Fruit fly (Drosophila melanogaster) whole organism, embryonic: ENCODE results near the gene CG10477.

Experiments
- CG10274 ChIP-seq: fragments of 200-800 bp; sonication (Bioruptor generic); optimal IDR thresholded peaks from 3 replicates; lab custom pipeline; 2017; ENCODE audit warnings: missing biosample characterization, mild to moderate bottlenecking, missing genetic modification characterization
- CG11398 ChIP-seq: fragments of 200-800 bp; sonication (Bioruptor generic); optimal IDR thresholded peaks from 2 replicates; lab custom pipeline; 2016; ENCODE audit warnings: missing biosample characterization, missing genetic modification characterization
- CG11696 ChIP-seq: fragments of 200-800 bp; sonication (Bioruptor generic); IDR thresholded peaks from 2 replicates; pipeline ENCODE4 v1.3.6; 2022; ENCODE audit warnings: missing biosample characterization, missing genetic modification characterization
- CG12659 ChIP-seq: fragments of 200-800 bp; sonication (Bioruptor generic); optimal IDR thresholded peaks from 3 replicates; lab custom pipeline; 2017; ENCODE audit warnings: mild to moderate bottlenecking, missing biosample characterization, missing genetic modification reagents, missing genetic modification characterization
- CG13287 ChIP-seq: fragments of 200-800 bp; sonication (Bioruptor generic); IDR thresholded peaks from 2 replicates; pipeline ENCODE4 v1.3.6; 2022; ENCODE audit warnings: missing biosample characterization, missing genetic modification characterization; ENCODE audit not compliant: partially characterized antibody
- CG17359 ChIP-seq: fragments of 200-800 bp; sonication (Bioruptor generic); optimal IDR thresholded peaks from 3 replicates; lab custom pipeline; 2018; ENCODE audit warnings: missing biosample characterization, mild to moderate bottlenecking, missing genetic modification characterization, moderate library complexity
- CG17912 ChIP-seq: fragments of 200-800 bp; sonication (Bioruptor generic); optimal IDR thresholded peaks from 2 replicates; lab custom pipeline; 2018; ENCODE audit warnings: missing biosample characterization, mild to moderate bottlenecking, missing genetic modification characterization
- CG18476 ChIP-seq: fragments of 200-800 bp; sonication (Bioruptor generic); optimal IDR thresholded peaks from 2 replicates; lab custom pipeline; 2016; ENCODE audit warnings: missing biosample characterization, mild to moderate bottlenecking, missing genetic modification characterization
- CG18599 ChIP-seq: fragments of 200-800 bp; sonication (Bioruptor generic); optimal IDR thresholded peaks from 3 replicates; lab custom pipeline; 2017; ENCODE audit warnings: missing biosample characterization, missing genetic modification characterization, mild to moderate bottlenecking, moderate library complexity, missing genetic modification reagents
- CG2712 ChIP-seq: fragments of 200-800 bp; optimal IDR thresholded peaks from 3 replicates; lab custom pipeline; 2019; ENCODE audit warnings: missing biosample characterization, mild to moderate bottlenecking, missing genetic modification characterization, moderate library complexity
- CG34376 ChIP-seq: fragments of 200-800 bp; sonication (Bioruptor generic); optimal IDR thresholded peaks from 2 replicates; lab custom pipeline; 2018; ENCODE audit warnings: missing biosample characterization, mild to moderate bottlenecking, missing genetic modification characterization
- CG3847 ChIP-seq: fragments of 200-800 bp; sonication (Bioruptor generic); IDR thresholded peaks from 2 replicates; pipeline ENCODE4 v1.3.6; 2022; ENCODE audit warnings: missing biosample characterization, missing genetic modification characterization
- CG5953 ChIP-seq: fragments of 200-800 bp; sonication (Bioruptor generic); IDR thresholded peaks from 2 replicates; pipeline ENCODE4 v1.3.6; 2022; ENCODE audit warnings: missing biosample characterization, missing genetic modification characterization
- CG6272 ChIP-seq: fragments of 200-800 bp; sonication (Bioruptor generic); IDR thresholded peaks from 2 replicates; pipeline ENCODE4 v1.3.6; 2022; ENCODE audit warnings: missing biosample characterization, missing genetic modification characterization
- CG7745 ChIP-seq: fragments of 200-800 bp; sonication (Bioruptor generic); optimal IDR thresholded peaks from 2 replicates; lab custom pipeline; 2018; ENCODE audit warnings: missing biosample characterization, mild to moderate bottlenecking, missing genetic modification characterization, moderate library complexity
- CG7786 ChIP-seq: fragments of 200-800 bp; sonication (Bioruptor generic); optimal IDR thresholded peaks from 2 replicates; lab custom pipeline; 2016; ENCODE audit warnings: missing biosample characterization, missing genetic modification characterization
- CG7987 ChIP-seq: fragments of 200-800 bp; sonication (Bioruptor generic); optimal IDR thresholded peaks from 2 replicates; lab custom pipeline; 2018; ENCODE audit warnings: missing biosample characterization, mild to moderate bottlenecking, missing genetic modification characterization, moderate library complexity
- CG8359 ChIP-seq: fragments of 200-800 bp; sonication (Bioruptor generic); optimal IDR thresholded peaks from 2 replicates; lab custom pipeline; 2017; ENCODE audit warnings: missing biosample characterization, mild to moderate bottlenecking, missing genetic modification characterization, borderline replicate concordance
- CG9817 ChIP-seq: fragments of 200-800 bp; sonication (Bioruptor generic); optimal IDR thresholded peaks from 2 replicates; lab custom pipeline; 2018; ENCODE audit warnings: missing biosample characterization, mild to moderate bottlenecking, missing genetic modification characterization, moderate library complexity
- CG9876 ChIP-seq: fragments of 200-800 bp; sonication (Bioruptor generic); optimal IDR thresholded peaks from 2 replicates; lab custom pipeline; 2016; ENCODE audit warnings: missing biosample characterization, missing genetic modification characterization
- Dip3 ChIP-seq: fragments of 200-800 bp; sonication (Bioruptor generic); optimal IDR thresholded peaks from 3 replicates; lab custom pipeline; 2016; ENCODE audit warnings: missing biosample characterization, missing genetic modification characterization
- Ets65A ChIP-seq: fragments of 200-800 bp; sonication (Bioruptor generic); peaks from one replicate; lab custom pipeline; 2016; ENCODE audit warnings: missing biosample characterization, missing genetic modification characterization
- Ets97D ChIP-seq: fragments of 200-800 bp; sonication (Bioruptor generic); optimal IDR thresholded peaks from 3 replicates; lab custom pipeline; 2016; ENCODE audit warnings: missing biosample characterization, missing genetic modification characterization
- Hey ChIP-seq: fragments of 200-800 bp; sonication (Bioruptor generic); optimal IDR thresholded peaks from 3 replicates; lab custom pipeline; 2018; ENCODE audit warnings: missing biosample characterization, mild to moderate bottlenecking, missing genetic modification characterization
- Hr39 ChIP-seq: fragments of >200 bp; optimal IDR thresholded peaks from 2 replicates; lab custom pipeline; 2017
- Optix ChIP-seq: fragments of 200-800 bp; sonication (Bioruptor generic); IDR thresholded peaks from 3 replicates; pipeline ENCODE4 v1.3.6; 2022; ENCODE audit warnings: missing biosample characterization, missing genetic modification characterization
- Ravus ChIP-seq: fragments of 200-800 bp; sonication (Bioruptor generic); IDR thresholded peaks from 2 replicates; pipeline ENCODE4 v1.3.6; 2022; ENCODE audit warnings: missing biosample characterization, missing genetic modification characterization
- Six4 ChIP-seq: fragments of 200-800 bp; sonication (Bioruptor generic); optimal IDR thresholded peaks from 2 replicates; lab custom pipeline; 2016; ENCODE audit warnings: missing biosample characterization, missing genetic modification characterization
- Spps ChIP-seq: fragments of 200-800 bp; sonication (Bioruptor generic); optimal IDR thresholded peaks from 2 replicates; lab custom pipeline; 2018; ENCODE audit warnings: missing biosample characterization, mild to moderate bottlenecking, missing genetic modification characterization
- Xrp1 ChIP-seq: fragments of 200-800 bp; sonication (Bioruptor generic); IDR thresholded peaks from 2 replicates; pipeline ENCODE4 v1.3.6; 2022; ENCODE audit warnings: missing biosample characterization, missing genetic modification characterization
- ato ChIP-seq: fragments of 200-800 bp; sonication (Bioruptor generic); IDR thresholded peaks from 2 replicates; pipeline ENCODE4 v1.3.6; 2022; ENCODE audit warnings: missing biosample characterization, missing genetic modification characterization; ENCODE audit not compliant: partially characterized antibody
- bcd ChIP-seq: fragments of 200-800 bp; sonication (Bioruptor generic); optimal IDR thresholded peaks from 2 replicates; lab custom pipeline; 2017; ENCODE audit warnings: missing biosample characterization, mild to moderate bottlenecking, missing genetic modification characterization
- caup ChIP-seq: fragments of 200-800 bp; sonication (Bioruptor generic); optimal IDR thresholded peaks from 3 replicates; lab custom pipeline; 2017; ENCODE audit warnings: missing biosample characterization, mild to moderate bottlenecking, missing genetic modification characterization, moderate library complexity; ENCODE audit not compliant: severe bottlenecking
- ems ChIP-seq: fragments of 200-800 bp; sonication (Bioruptor generic); optimal IDR thresholded peaks from 3 replicates; lab custom pipeline; 2016; ENCODE audit warnings: missing biosample characterization, missing genetic modification characterization
- eve ChIP-seq, 2 experiments: fragments of >200 bp; optimal IDR thresholded peaks; 2 replicates each; lab custom pipeline; 2017; ENCODE audit warnings: missing biosample characterization in 2 of 2, missing genetic modification characterization in 2 of 2
- fd64A ChIP-seq: fragments of 200-800 bp; sonication (Bioruptor generic); optimal IDR thresholded peaks from 3 replicates; lab custom pipeline; 2018; ENCODE audit warnings: missing biosample characterization, mild to moderate bottlenecking, missing genetic modification characterization
- ftz-f1 ChIP-seq: fragments of 200-800 bp; sonication (Bioruptor generic); optimal IDR thresholded peaks from 2 replicates; lab custom pipeline; 2016; ENCODE audit warnings: missing biosample characterization, missing genetic modification characterization
- gem ChIP-seq: fragments of 200-800 bp; sonication (Bioruptor generic); optimal IDR thresholded peaks from 2 replicates; lab custom pipeline; 2019; ENCODE audit warnings: missing biosample characterization, mild to moderate bottlenecking, missing genetic modification characterization, moderate library complexity
- grn ChIP-seq: fragments of 200-800 bp; sonication (Bioruptor generic); optimal IDR thresholded peaks from 3 replicates; lab custom pipeline; 2017; ENCODE audit warnings: missing biosample characterization, missing genetic modification characterization
- kah ChIP-seq: fragments of 200-800 bp; sonication (Bioruptor generic); optimal IDR thresholded peaks from 2 replicates; lab custom pipeline; 2018; ENCODE audit warnings: missing biosample characterization, mild to moderate bottlenecking, missing genetic modification characterization
- kay ChIP-seq: fragments of 200-800 bp; sonication (Bioruptor generic); optimal IDR thresholded peaks from 2 replicates; lab custom pipeline; 2016; ENCODE audit warnings: missing biosample characterization, missing genetic modification characterization
- nerfin-1 ChIP-seq: fragments of 200-800 bp; sonication (Bioruptor generic); optimal IDR thresholded peaks from 3 replicates; lab custom pipeline; 2019; ENCODE audit warnings: missing biosample characterization, mild to moderate bottlenecking, missing genetic modification characterization, moderate library complexity
- odd ChIP-seq: fragments of 200-800 bp; sonication (Bioruptor generic); optimal IDR thresholded peaks from 2 replicates; lab custom pipeline; 2017; ENCODE audit warnings: missing biosample characterization, mild to moderate bottlenecking, missing genetic modification characterization
- org-1 ChIP-seq: fragments of 200-800 bp; sonication (Bioruptor generic); optimal IDR thresholded peaks from 2 replicates; lab custom pipeline; 2017; ENCODE audit warnings: missing biosample characterization, missing genetic modification characterization
- sd ChIP-seq: fragments of 200-800 bp; sonication (Bioruptor generic); optimal IDR thresholded peaks from 3 replicates; lab custom pipeline; 2018; ENCODE audit warnings: missing biosample characterization, mild to moderate bottlenecking, missing genetic modification characterization, moderate library complexity
- slbo ChIP-seq: fragments of 200-800 bp; sonication (Bioruptor generic); IDR thresholded peaks from 2 replicates; pipeline ENCODE4 v1.3.6; 2022; ENCODE audit warnings: missing biosample characterization, missing genetic modification characterization
- sna ChIP-seq: fragments of 200-800 bp; sonication (Bioruptor generic); IDR thresholded peaks from 2 replicates; pipeline ENCODE4 v1.3.6; 2022; ENCODE audit warnings: missing biosample characterization, missing genetic modification characterization; ENCODE audit not compliant: partially characterized antibody
- sr ChIP-seq: fragments of 200-800 bp; sonication (Bioruptor generic); IDR thresholded peaks from 3 replicates; pipeline ENCODE4 v1.3.6; 2022; ENCODE audit warnings: missing biosample characterization, missing genetic modification characterization
- sug ChIP-seq: fragments of 200-800 bp; optimal IDR thresholded peaks from 2 replicates; lab custom pipeline; 2019; ENCODE audit warnings: missing biosample characterization, mild to moderate bottlenecking, missing genetic modification characterization, moderate library complexity
- usp ChIP-seq: fragments of >200 bp; optimal IDR thresholded peaks from 2 replicates; lab custom pipeline; 2017; ENCODE audit warnings: missing biosample characterization, missing genetic modification characterization
- z ChIP-seq: fragments of 200-800 bp; sonication (Bioruptor generic); IDR thresholded peaks from 3 replicates; pipeline ENCODE4 v1.3.6; 2022; ENCODE audit warnings: missing biosample characterization, missing genetic modification characterization

The CG10477 gene

dm6 chr3L:6052021-6052420 is 17.6 kb upstream of the CG10477 start, which contains the start of gene Jon65Aii:
Gene Jon65Aii, plus strand, starts transcription at chr3L:6052321.
- TF ChIP-seq odd (GFP tag; lab: Kevin White, UChicago) (no peak), CG13287 (GFP tag; lab: Robert Waterston, UW) (no peak), fd64A (no peak), Xrp1 (GFP tag; lab: Robert Waterston, UW) (no peak), CG12659 (GFP tag; lab: Kevin White, UChicago) (no peak), org-1 (GFP tag; lab: Kevin White, UChicago) (no peak), Six4 (no peak), Ets65A (GFP tag; lab: Kevin White, UChicago) (no peak), CG8359 (GFP tag; lab: Kevin White, UChicago) (no peak), CG7745 (no peak), CG7987 (GFP tag; lab: Kevin White, UChicago) (no peak), CG5953 (GFP tag; lab: Robert Waterston, UW) (no peak), CG9876 (no peak)

dm6 chr3L:6050230-6050807 is 15.9 kb upstream of the CG10477 start, which contains the start of gene Jon65Aiii:
Gene Jon65Aiii, plus strand, starts transcription at chr3L:6050757.
- no peak for TF ChIP-seq Dip3 (GFP tag; lab: Kevin White, UChicago)
- TF ChIP-seq CG34376 (GFP tag; lab: Kevin White, UChicago), result peak; percentile 71
- no peak for TF ChIP-seq Ravus
- TF ChIP-seq kay, result no peak
- no peak for TF ChIP-seq sna (GFP tag; lab: Robert Waterston, UW)
- TF ChIP-seq ems (GFP tag; lab: Kevin White, UChicago), result no peak
- TF ChIP-seq grn (GFP tag; lab: Kevin White, UChicago), result peak; percentile 83
- TF ChIP-seq usp (GFP tag; lab: Kevin White, UChicago), result no peak
- no peak for TF ChIP-seq CG6272 (GFP tag; lab: Robert Waterston, UW)
- TF ChIP-seq sug (tag; lab: Kevin White, UChicago), result peak; percentile 70
- TF ChIP-seq CG3847 (GFP tag; lab: Robert Waterston, UW), result no peak
- TF ChIP-seq sr (GFP tag; lab: Robert Waterston, UW), result no peak
- peak; percentile 99 for TF ChIP-seq Hey (tag; lab: Kevin White, UChicago)
- TF ChIP-seq slbo (GFP tag; lab: Robert Waterston, UW), result no peak
- no peak for TF ChIP-seq ftz-f1 (GFP tag; lab: Kevin White, UChicago)
- no peak for TF ChIP-seq CG7786
- no peak for TF ChIP-seq caup (GFP tag; lab: Kevin White, UChicago)
- no peak for TF ChIP-seq CG18476 (GFP tag; lab: Kevin White, UChicago)
- TF ChIP-seq kah (GFP tag; lab: Kevin White, UChicago), result no peak
- TF ChIP-seq Optix (GFP tag; lab: Robert Waterston, UW), result no peak
- no peak for TF ChIP-seq Ets97D
- no peak for TF ChIP-seq eve (GFP tag; optimal IDR thresholded peaks at IDR 0.05; lab: Kevin White, UChicago)
- peak; percentile 45 for TF ChIP-seq CG18599 (GFP tag; lab: Kevin White, UChicago)
- TF ChIP-seq CG17359 (tag; lab: Kevin White, UChicago), result no peak
- no peak for TF ChIP-seq CG10274 (GFP tag; lab: Kevin White, UChicago)
- TF ChIP-seq nerfin-1, result no peak
- no peak for TF ChIP-seq bcd
- TF ChIP-seq CG11398, result no peak
- TF ChIP-seq CG9817 (tag; lab: Kevin White, UChicago), result no peak
- TF ChIP-seq Spps (tag; lab: Kevin White, UChicago), result no peak
- no peak for TF ChIP-seq CG17912 (GFP tag; lab: Kevin White, UChicago)
- TF ChIP-seq gem, result no peak
- no peak for TF ChIP-seq z (GFP tag; lab: Robert Waterston, UW)
- TF ChIP-seq ato (GFP tag; lab: Robert Waterston, UW), result no peak
- TF ChIP-seq CG11696 (GFP tag; lab: Robert Waterston, UW), result no peak
- no peak for TF ChIP-seq CG2712 (tag; lab: Kevin White, UChicago)
- no peak for TF ChIP-seq Hr39 (lab: Kevin White, UChicago)
- TF ChIP-seq sd, result peak; percentile 18
